Worm (Caenorhabditis elegans): Measurements from ENCODE around the gene C31H2.14.

The C31H2.14 gene

ce11 chrX:5150389-5150788, 2.4 kb downstream of the C31H2.14 start, which contains the start of gene dpy-8:
TSS of gene dpy-8 (minus strand) at chrX:5150476.
- TF ChIP-seq ama-1 (optimal IDR thresholded peaks at IDR 0.05) (no peak), sox-4 (tag; optimal IDR thresholded peaks at IDR 0.05) (no peak), fos-1 (tag; optimal IDR thresholded peaks at IDR 0.05) (no peak), Y116A8C.19 (tag; optimal IDR thresholded peaks at IDR 0.05; ENCODE audit: borderline replicate concordance) (no peak), C34B4.2 (tag; optimal IDR thresholded peaks at IDR 0.05) (no peak), blmp-1 (tag; optimal IDR thresholded peaks at IDR 0.05) (peak; percentile 100)

ce11 chrX:5151403-5151802, 3.4 kb downstream of the C31H2.14 start:
- TF ChIP-seq ces-1 (GFP tag; optimal IDR thresholded peaks at IDR 0.05) (no peak), nhr-47 (tag; optimal IDR thresholded peaks at IDR 0.05) (peak; percentile 4), nhr-28 (tag; optimal IDR thresholded peaks at IDR 0.05) (no peak), unc-62 (GFP tag; optimal IDR thresholded peaks at IDR 0.05) (no peak), dpl-1 (GFP tag; optimal IDR thresholded peaks at IDR 0.05) (no peak), xbp-1 (tag; optimal IDR thresholded peaks at IDR 0.05) (no peak), alr-1 (tag; optimal IDR thresholded peaks at IDR 0.05; ENCODE audit: borderline replicate concordance) (no peak), dsc-1 (tag; optimal IDR thresholded peaks at IDR 0.05) (peak; percentile 90), efl-1 (optimal IDR thresholded peaks at IDR 0.05) (no peak), efl-1 (GFP tag; optimal IDR thresholded peaks at IDR 0.05 in 1 of 2) (no peak), snu-23 (GFP tag; optimal IDR thresholded peaks at IDR 0.05) (no peak), rnt-1 (tag; optimal IDR thresholded peaks at IDR 0.05) (no peak), pax-3 (tag; optimal IDR thresholded peaks at IDR 0.05) (peak; percentile 48), lin-15B (tag; optimal IDR thresholded peaks at IDR 0.05) (no peak), C04F5.9 (tag; optimal IDR thresholded peaks at IDR 0.05) (no peak), fkh-8 (tag; optimal IDR thresholded peaks at IDR 0.05) (peak; percentile 58), unc-98 (GFP tag; IDR thresholded peaks at IDR 0.05) (no peak), ets-5 (GFP tag; IDR thresholded peaks at IDR 0.05) (no peak), sptf-1 (tag; optimal IDR thresholded peaks at IDR 0.05) (no peak), ztf-4 (tag; optimal IDR thresholded peaks at IDR 0.05) (no peak), F16B12.6 (tag; optimal IDR thresholded peaks at IDR 0.05) (no peak), mdl-1 (tag; optimal IDR thresholded peaks at IDR 0.05) (no peak), Y116A8C.19 (tag; optimal IDR thresholded peaks at IDR 0.05; ENCODE audit: borderline replicate concordance) (no peak), nhr-71 (tag; optimal IDR thresholded peaks at IDR 0.05) (peak; percentile 30), lsy-2 (tag; optimal IDR thresholded peaks at IDR 0.05) (no peak), ceh-88 (GFP tag; IDR thresholded peaks at IDR 0.05) (no peak), mab-9 (GFP tag; IDR thresholded peaks at IDR 0.05) (no peak), blmp-1 (tag; optimal IDR thresholded peaks at IDR 0.05) (no peak), lin-39 (tag; optimal IDR thresholded peaks at IDR 0.05) (no peak), aly-2 (tag; optimal IDR thresholded peaks at IDR 0.05) (no peak), lin-35 (GFP tag; optimal IDR thresholded peaks at IDR 0.05) (no peak)

ce11 chrX:5151866-5152265, 3.8 kb downstream of the C31H2.14 start:
- TF ChIP-seq rnt-1 (tag; optimal IDR thresholded peaks at IDR 0.05) (no peak), blmp-1 (tag; optimal IDR thresholded peaks at IDR 0.05) (no peak), zip-4 (GFP tag; optimal IDR thresholded peaks at IDR 0.05) (no peak), pqm-1 (tag; optimal IDR thresholded peaks at IDR 0.05) (no peak), ceh-88 (GFP tag; IDR thresholded peaks at IDR 0.05) (no peak), aly-2 (tag; optimal IDR thresholded peaks at IDR 0.05) (no peak), lin-35 (GFP tag; optimal IDR thresholded peaks at IDR 0.05) (no peak), F16B12.6 (tag; optimal IDR thresholded peaks at IDR 0.05) (no peak), lin-15B (tag; optimal IDR thresholded peaks at IDR 0.05) (no peak)

ce11 chrX:5152931-5153330, 4.9 kb downstream of the C31H2.14 start:
- TF ChIP-seq fkh-8 (tag; optimal IDR thresholded peaks at IDR 0.05), result peak; percentile 56
- TF ChIP-seq unc-62 (GFP tag; optimal IDR thresholded peaks at IDR 0.05), result no peak
- peak; percentile 34 for TF ChIP-seq sox-4 (tag; optimal IDR thresholded peaks at IDR 0.05)
- no peak for TF ChIP-seq C16A3.4 (tag; optimal IDR thresholded peaks at IDR 0.05)
- TF ChIP-seq dsc-1 (tag; optimal IDR thresholded peaks at IDR 0.05), result peak; percentile 68
- no peak for TF ChIP-seq Y116A8C.19 (tag; optimal IDR thresholded peaks at IDR 0.05; ENCODE audit: borderline replicate concordance)
- TF ChIP-seq lin-15B (tag; optimal IDR thresholded peaks at IDR 0.05), result no peak
- TF ChIP-seq efl-3 (GFP tag; optimal IDR thresholded peaks at IDR 0.05), result no peak
- no peak for TF ChIP-seq isw-1 (GFP tag; IDR thresholded peaks at IDR 0.05)
- no peak for TF ChIP-seq mef-2 (tag; optimal IDR thresholded peaks at IDR 0.05)
- TF ChIP-seq nhr-71 (tag; optimal IDR thresholded peaks at IDR 0.05), result peak; percentile 37
- TF ChIP-seq mdl-1 (tag; optimal IDR thresholded peaks at IDR 0.05), result no peak
- TF ChIP-seq hpl-2 (GFP tag; optimal IDR thresholded peaks at IDR 0.05), result no peak
- peak; percentile 21 for TF ChIP-seq nhr-47 (tag; optimal IDR thresholded peaks at IDR 0.05)
- TF ChIP-seq hlh-4 (tag; optimal IDR thresholded peaks at IDR 0.05), result no peak
